Worm (Caenorhabditis elegans): ENCODE data around the gene R01H2.4.

- TF ChIP-seq nhr-237 (tag; optimal IDR thresholded peaks at IDR 0.05) (no peak), sptf-1 (tag; optimal IDR thresholded peaks at IDR 0.05) (no peak), elt-1 (tag; optimal IDR thresholded peaks at IDR 0.05; ENCODE audit: borderline replicate concordance, insufficient read depth) (no peak), ceh-83 (GFP tag; optimal IDR thresholded peaks at IDR 0.05) (no peak), cnd-1 (tag; optimal IDR thresholded peaks at IDR 0.05) (no peak), flh-1 (GFP tag; optimal IDR thresholded peaks at IDR 0.05) (no peak), ceh-43 (GFP tag; optimal IDR thresholded peaks at IDR 0.05) (no peak), elt-3 (tag; optimal IDR thresholded peaks at IDR 0.05) (no peak), bed-3 (GFP tag; optimal IDR thresholded peaks at IDR 0.05) (no peak), drap-1 (GFP tag; optimal IDR thresholded peaks at IDR 0.05) (no peak), unc-39 (tag; optimal IDR thresholded peaks at IDR 0.05) (no peak), pha-4 (tag; optimal IDR thresholded peaks at IDR 0.05) (no peak), M03D4.4 (tag; optimal IDR thresholded peaks at IDR 0.05) (no peak), nhr-28 (tag; optimal IDR thresholded peaks at IDR 0.05) (no peak)
Observed at ce11 chrIII:7103940-7104440, 39.9 kb upstream of the R01H2.4 start, which contains the start of gene cpg-2.

Data from whole organism, mixed stage, embryonic.